Fruit fly (Drosophila melanogaster) whole organism, embryonic: ENCODE data around the gene Pif1.

Experiments used
- Asciz ChIP-seq: fragments of 200-800 bp; sonication (Bioruptor generic); optimal IDR thresholded peaks from 2 replicates; lab custom pipeline; 2017; ENCODE audit warnings: missing biosample characterization, mild to moderate bottlenecking, missing genetic modification characterization, missing genetic modification reagents
- B-H2 ChIP-seq: fragments of 200-800 bp; sonication (Bioruptor generic); optimal IDR thresholded peaks from 2 replicates; lab custom pipeline; 2018; ENCODE audit warnings: missing biosample characterization, mild to moderate bottlenecking, missing genetic modification characterization
- Bgb ChIP-seq: fragments of 200-800 bp; sonication (Bioruptor generic); IDR thresholded peaks from 2 replicates; pipeline ENCODE4 v1.3.6; 2022; ENCODE audit warnings: missing biosample characterization, missing genetic modification characterization; ENCODE audit not compliant: partially characterized antibody
- CG10565 ChIP-seq: fragments of 200-800 bp; sonication (Bioruptor generic); optimal IDR thresholded peaks from 3 replicates; lab custom pipeline; 2016; ENCODE audit warnings: missing biosample characterization, mild to moderate bottlenecking, missing genetic modification characterization
- CG10654 ChIP-seq: fragments of 200-800 bp; sonication (Bioruptor generic); optimal IDR thresholded peaks from 2 replicates; lab custom pipeline; 2016; ENCODE audit warnings: missing biosample characterization, missing genetic modification characterization
- CG11695 ChIP-seq: fragments of 200-800 bp; sonication (Bioruptor generic); IDR thresholded peaks from 3 replicates; pipeline ENCODE4 v1.3.6; 2022; ENCODE audit warnings: missing biosample characterization, missing genetic modification characterization
- CG13287 ChIP-seq: fragments of 200-800 bp; sonication (Bioruptor generic); IDR thresholded peaks from 2 replicates; pipeline ENCODE4 v1.3.6; 2022; ENCODE audit warnings: missing biosample characterization, missing genetic modification characterization; ENCODE audit not compliant: partially characterized antibody
- CG13775 ChIP-seq: fragments of 200-800 bp; sonication (Bioruptor generic); optimal IDR thresholded peaks from 3 replicates; lab custom pipeline; 2017; ENCODE audit warnings: missing biosample characterization, mild to moderate bottlenecking, missing genetic modification characterization
- CG18476 ChIP-seq: fragments of 200-800 bp; sonication (Bioruptor generic); optimal IDR thresholded peaks from 2 replicates; lab custom pipeline; 2016; ENCODE audit warnings: missing biosample characterization, mild to moderate bottlenecking, missing genetic modification characterization
- CG2678 ChIP-seq: fragments of 200-800 bp; sonication (Bioruptor generic); optimal IDR thresholded peaks from 3 replicates; lab custom pipeline; 2019; ENCODE audit warnings: missing biosample characterization, mild to moderate bottlenecking, missing genetic modification characterization, moderate library complexity
- CG2875 ChIP-seq: fragments of 200-800 bp; sonication (Bioruptor generic); optimal IDR thresholded peaks from 2 replicates; lab custom pipeline; 2017; ENCODE audit warnings: missing biosample characterization, mild to moderate bottlenecking, missing genetic modification characterization, missing genetic modification reagents
- CG30431 ChIP-seq: fragments of 200-800 bp; sonication (Bioruptor generic); optimal IDR thresholded peaks from 2 replicates; lab custom pipeline; 2017; ENCODE audit warnings: missing biosample characterization, missing genetic modification characterization
- CG31388 ChIP-seq: fragments of 200-800 bp; sonication (Bioruptor generic); optimal IDR thresholded peaks from 2 replicates; lab custom pipeline; 2016; ENCODE audit warnings: missing biosample characterization, missing genetic modification characterization
- CG32772 ChIP-seq: fragments of 200-800 bp; sonication (Bioruptor generic); IDR thresholded peaks from 2 replicates; pipeline ENCODE4 v1.3.6; 2022; ENCODE audit warnings: missing biosample characterization, missing genetic modification characterization
- CG6791 ChIP-seq: fragments of 200-800 bp; sonication (Bioruptor generic); IDR thresholded peaks from 3 replicates; pipeline ENCODE4 v1.3.6; 2022; ENCODE audit warnings: missing biosample characterization, missing genetic modification characterization; ENCODE audit not compliant: partially characterized antibody
- CG7271 ChIP-seq: fragments of 200-800 bp; sonication (Bioruptor generic); optimal IDR thresholded peaks from 2 replicates; lab custom pipeline; 2018; ENCODE audit warnings: missing biosample characterization, mild to moderate bottlenecking, missing genetic modification characterization, moderate library complexity
- CG9932 ChIP-seq: fragments of 200-800 bp; sonication (Bioruptor generic); IDR thresholded peaks from 2 replicates; pipeline ENCODE4 v1.3.6; 2022; ENCODE audit warnings: missing biosample characterization, missing genetic modification characterization
- CkIIα-i1 ChIP-seq: fragments of 200-800 bp; sonication (Bioruptor generic); IDR thresholded peaks from 2 replicates; pipeline ENCODE4 v1.3.6; 2022; ENCODE audit warnings: missing biosample characterization, missing genetic modification characterization
- D19A ChIP-seq: fragments of 200-800 bp; optimal IDR thresholded peaks from 3 replicates; lab custom pipeline; 2019; ENCODE audit warnings: missing biosample characterization, mild to moderate bottlenecking, missing genetic modification characterization, moderate library complexity
- Hr51 ChIP-seq, 2 experiments: fragments of 200-800 bp; sonication (Bioruptor generic); optimal IDR thresholded peaks; 2 replicates in 1 of 2; 3 replicates in 1 of 2; lab custom pipeline; 2016 to 2018; ENCODE audit warnings: missing biosample characterization in 2 of 2, missing genetic modification characterization in 2 of 2, mild to moderate bottlenecking in 1 of 2, moderate library complexity in 1 of 2
- Lim3 ChIP-seq: fragments of 200-800 bp; sonication (Bioruptor generic); IDR thresholded peaks from 2 replicates; pipeline ENCODE4 v1.3.6; 2022; ENCODE audit warnings: missing biosample characterization, missing genetic modification characterization
- MBD-R2 ChIP-seq: fragments of 200-800 bp; sonication (Bioruptor generic); IDR thresholded peaks from 2 replicates; pipeline ENCODE4 v1.3.6; 2022; ENCODE audit warnings: missing biosample characterization, missing genetic modification characterization
- MTF-1 ChIP-seq: fragments of 200-800 bp; sonication (Bioruptor generic); optimal IDR thresholded peaks from 2 replicates; lab custom pipeline; 2018; ENCODE audit warnings: missing biosample characterization, mild to moderate bottlenecking, missing genetic modification characterization, borderline replicate concordance
- Oaz ChIP-seq: fragments of 200-800 bp; sonication (Bioruptor generic); IDR thresholded peaks from 2 replicates; pipeline ENCODE4 v1.3.6; 2022; ENCODE audit warnings: missing biosample characterization, missing genetic modification characterization
- Six4 ChIP-seq: fragments of 200-800 bp; sonication (Bioruptor generic); optimal IDR thresholded peaks from 2 replicates; lab custom pipeline; 2016; ENCODE audit warnings: missing biosample characterization, missing genetic modification characterization
- Sox102F ChIP-seq: fragments of 200-800 bp; sonication (Bioruptor generic); optimal IDR thresholded peaks from 2 replicates; lab custom pipeline; 2018; ENCODE audit warnings: missing biosample characterization, mild to moderate bottlenecking, missing genetic modification characterization, moderate library complexity
- Vsx1 ChIP-seq: fragments of 200-800 bp; sonication (Bioruptor generic); optimal IDR thresholded peaks from 2 replicates; lab custom pipeline; 2017; ENCODE audit warnings: missing biosample characterization, mild to moderate bottlenecking, missing genetic modification characterization, missing genetic modification reagents
- YL-1 ChIP-seq: fragments of 200-800 bp; sonication (Bioruptor generic); optimal IDR thresholded peaks from 3 replicates; lab custom pipeline; 2017; ENCODE audit warnings: missing biosample characterization, mild to moderate bottlenecking, missing genetic modification characterization
- abd-A ChIP-seq: fragments of 200-800 bp; sonication (Bioruptor generic); optimal IDR thresholded peaks from 3 replicates; lab custom pipeline; 2019; ENCODE audit warnings: missing biosample characterization, mild to moderate bottlenecking, missing genetic modification characterization, moderate library complexity
- bab2 ChIP-seq: fragments of 200-800 bp; sonication (Bioruptor generic); optimal IDR thresholded peaks from 2 replicates; lab custom pipeline; 2016; ENCODE audit warnings: missing biosample characterization, missing genetic modification characterization
- btn ChIP-seq: fragments of 200-800 bp; sonication (Bioruptor generic); optimal IDR thresholded peaks from 2 replicates; lab custom pipeline; 2016; ENCODE audit warnings: missing biosample characterization, missing genetic modification characterization
- chinmo ChIP-seq: fragments of 200-800 bp; sonication (Bioruptor generic); IDR thresholded peaks from 4 replicates; pipeline ENCODE4 v1.3.6; 2022; ENCODE audit warnings: missing biosample characterization, missing genetic modification characterization; ENCODE audit not compliant: partially characterized antibody
- ci ChIP-seq: fragments of 200-800 bp; sonication (Bioruptor generic); IDR thresholded peaks from 3 replicates; pipeline ENCODE4 v1.3.6; 2022; ENCODE audit warnings: missing biosample characterization, missing genetic modification characterization
- da ChIP-seq: fragments of 200-800 bp; sonication (Bioruptor generic); optimal IDR thresholded peaks from 2 replicates; lab custom pipeline; 2016; ENCODE audit warnings: missing biosample characterization, missing genetic modification characterization
- disco-r ChIP-seq: fragments of 200-800 bp; sonication (Bioruptor generic); optimal IDR thresholded peaks from 2 replicates; lab custom pipeline; 2016; ENCODE audit warnings: missing biosample characterization, missing genetic modification characterization
- en ChIP-seq: fragments of 200-800 bp; sonication (Bioruptor generic); optimal IDR thresholded peaks from 2 replicates; lab custom pipeline; 2016; ENCODE audit warnings: missing biosample characterization, missing genetic modification characterization
- gcm2 ChIP-seq: fragments of 200-800 bp; sonication (Bioruptor generic); optimal IDR thresholded peaks from 2 replicates; lab custom pipeline; 2016; ENCODE audit warnings: missing biosample characterization, missing genetic modification characterization
- grau ChIP-seq: fragments of 200-800 bp; optimal IDR thresholded peaks from 3 replicates; lab custom pipeline; 2019; ENCODE audit warnings: missing biosample characterization, mild to moderate bottlenecking, missing genetic modification characterization, moderate library complexity
- hb ChIP-seq: fragments of 200-800 bp; sonication (Bioruptor generic); IDR thresholded peaks from 3 replicates; pipeline ENCODE4 v1.3.6; 2022; ENCODE audit warnings: missing biosample characterization, missing genetic modification characterization; ENCODE audit not compliant: partially characterized antibody
- kay ChIP-seq: fragments of 200-800 bp; sonication (Bioruptor generic); optimal IDR thresholded peaks from 2 replicates; lab custom pipeline; 2016; ENCODE audit warnings: missing biosample characterization, missing genetic modification characterization
- luna ChIP-seq: fragments of 200-800 bp; sonication (Bioruptor generic); optimal IDR thresholded peaks from 2 replicates; lab custom pipeline; 2016; ENCODE audit warnings: missing biosample characterization, missing genetic modification characterization
- otp ChIP-seq: fragments of 200-800 bp; sonication (Bioruptor generic); IDR thresholded peaks from 3 replicates; pipeline ENCODE4, ENCODE4 v1.3.6; 2022; ENCODE audit warnings: missing biosample characterization, missing genetic modification characterization
- peb ChIP-seq: fragments of 200-800 bp; sonication (Bioruptor generic); IDR thresholded peaks from 2 replicates; pipeline ENCODE4 v1.3.6; 2022; ENCODE audit warnings: missing biosample characterization, missing genetic modification characterization
- phol ChIP-seq: fragments of 200-800 bp; sonication (Bioruptor generic); optimal IDR thresholded peaks from 3 replicates; lab custom pipeline; 2018; ENCODE audit warnings: missing biosample characterization, mild to moderate bottlenecking, missing genetic modification characterization, moderate library complexity
- psq ChIP-seq: fragments of 200-800 bp; sonication (Bioruptor generic); optimal IDR thresholded peaks from 2 replicates; lab custom pipeline; 2017; ENCODE audit warnings: missing biosample characterization, missing genetic modification characterization
- sd ChIP-seq: fragments of 200-800 bp; sonication (Bioruptor generic); optimal IDR thresholded peaks from 3 replicates; lab custom pipeline; 2018; ENCODE audit warnings: missing biosample characterization, mild to moderate bottlenecking, missing genetic modification characterization, moderate library complexity
- tna ChIP-seq: fragments of 200-800 bp; sonication (Bioruptor generic); IDR thresholded peaks from 2 replicates; pipeline ENCODE4 v1.3.6; 2022; ENCODE audit warnings: missing biosample characterization, missing genetic modification characterization; ENCODE audit not compliant: partially characterized antibody
- usp ChIP-seq: fragments of >200 bp; optimal IDR thresholded peaks from 2 replicates; lab custom pipeline; 2017; ENCODE audit warnings: missing biosample characterization, missing genetic modification characterization

Pif1 gene

dm6 chr2L:3478034-3478880 is 8.5 kb upstream of the Pif1 start, which contains the start of gene Thor (continued):
- TF ChIP-seq otp (GFP tag; lab: Robert Waterston, UW): peak; percentile 89
- peak; percentile 76 for TF ChIP-seq btn (GFP tag; lab: Kevin White, UChicago)
- no peak for TF ChIP-seq da (GFP tag; lab: Kevin White, UChicago)
- peak; percentile 2; the same call in 1 of the 2 replicates for TF ChIP-seq CkIIα-i1 (GFP tag; lab: Robert Waterston, UW)
- TF ChIP-seq en (GFP tag; lab: Kevin White, UChicago): peak; percentile 50
- TF ChIP-seq Lim3 (GFP tag; lab: Robert Waterston, UW): no peak
- peak; percentile 35 for TF ChIP-seq luna (GFP tag; lab: Kevin White, UChicago)
- no peak for TF ChIP-seq CG32772
- peak; percentile 66 for TF ChIP-seq CG2875
- TF ChIP-seq D19A (tag; lab: Kevin White, UChicago): peak; percentile 45
- peak; percentile 82 for TF ChIP-seq B-H2
- TF ChIP-seq MTF-1 (GFP tag; lab: Kevin White, UChicago): peak; percentile 86
- TF ChIP-seq MBD-R2 (GFP tag; lab: Robert Waterston, UW): peak; percentile 21; the same call in 1 of the 2 replicates
- peak; percentile 40 to 41 for TF ChIP-seq Hr51 (GFP tag; optimal IDR thresholded peaks at IDR 0.05; lab: Kevin White, UChicago)
- peak; percentile 76 for TF ChIP-seq YL-1 (GFP tag; lab: Kevin White, UChicago)
- no peak for TF ChIP-seq Oaz
- TF ChIP-seq CG13287: peak; percentile 58
- peak; percentile 71 for TF ChIP-seq CG9932 (GFP tag; lab: Robert Waterston, UW)
- no peak for TF ChIP-seq CG7271 (tag; lab: Kevin White, UChicago)
- no peak for TF ChIP-seq CG18476 (GFP tag; lab: Kevin White, UChicago)
- peak; percentile 24 for TF ChIP-seq kay
- TF ChIP-seq CG13775 (GFP tag; lab: Kevin White, UChicago): peak; percentile 46
- TF ChIP-seq ci (GFP tag; lab: Robert Waterston, UW): peak; percentile 93
- TF ChIP-seq CG11695 (GFP tag; lab: Robert Waterston, UW): peak; percentile 57; the same call in 1 of the 3 replicates
- TF ChIP-seq CG6791 (GFP tag; lab: Robert Waterston, UW): peak; percentile 70; the same call in 2 of the 3 replicates
- TF ChIP-seq Six4 (GFP tag; lab: Kevin White, UChicago): peak; percentile 3
- TF ChIP-seq peb (GFP tag; lab: Robert Waterston, UW): no peak
- no peak for TF ChIP-seq hb (GFP tag; lab: Robert Waterston, UW)
- TF ChIP-seq CG2678 (tag; lab: Kevin White, UChicago): peak; percentile 61
- peak; percentile 32 for TF ChIP-seq CG10654 (GFP tag; lab: Kevin White, UChicago)
- peak; percentile 71 for TF ChIP-seq gcm2 (GFP tag; lab: Kevin White, UChicago)
- peak; percentile 41 for TF ChIP-seq psq (GFP tag; lab: Kevin White, UChicago)
- TF ChIP-seq chinmo: peak; percentile 98; the same call in 3 of the 4 replicates
- peak; percentile 11 for TF ChIP-seq bab2 (GFP tag; lab: Kevin White, UChicago)
- TF ChIP-seq CG10565 (GFP tag; lab: Kevin White, UChicago): peak; percentile 17
- TF ChIP-seq CG30431 (GFP tag; lab: Kevin White, UChicago): no peak
- peak; percentile 66 for TF ChIP-seq Asciz
- TF ChIP-seq Sox102F (GFP tag; lab: Kevin White, UChicago): peak; percentile 11
- peak; percentile 52 for TF ChIP-seq grau (tag; lab: Kevin White, UChicago)
- TF ChIP-seq tna: peak; percentile 73; the same call in 1 of the 2 replicates
- TF ChIP-seq phol (tag; lab: Kevin White, UChicago): no peak
- TF ChIP-seq Bgb (GFP tag; lab: Robert Waterston, UW): peak; percentile 75
- TF ChIP-seq abd-A (tag; lab: Kevin White, UChicago): peak; percentile 77
- no peak for TF ChIP-seq CG31388 (GFP tag; lab: Kevin White, UChicago)
- TF ChIP-seq disco-r: peak; percentile 58
- TF ChIP-seq sd: peak; percentile 72
- peak; percentile 59 for TF ChIP-seq Vsx1 (GFP tag; lab: Kevin White, UChicago)
- no peak for TF ChIP-seq usp (GFP tag; lab: Kevin White, UChicago)
